Worm (Caenorhabditis elegans) whole organism, L4 larva: Measurements from ENCODE around the gene str-47.

ENCODE experiments used
- T26A8.4 ChIP-seq: fragments of 200-800 bp; sonication (Bioruptor generic); IDR thresholded peaks from 2 replicates; pipeline ENCODE4 v1.3.6; 2022; ENCODE audit warnings: missing genetic modification characterization, missing compliant biosample characterization
- Y75B8A.6 ChIP-seq: fragments of 200-800 bp; sonication (Bioruptor generic); IDR thresholded peaks from 2 replicates; pipeline ENCODE4 v1.3.6; 2022; ENCODE audit warnings: missing genetic modification reagents, missing genetic modification characterization, missing compliant biosample characterization
- aly-2 ChIP-seq: sonication (generic microtip); optimal IDR thresholded peaks from 2 replicates; lab custom pipeline; 2018; ENCODE audit warnings: missing biosample characterization, missing genetic modification characterization
- ces-1 ChIP-seq: fragments of 150-350 bp; sonication (generic microtip); optimal IDR thresholded peaks from 4 replicates; lab custom pipeline; 2014; ENCODE audit warnings: missing biosample characterization, missing genetic modification reagents, missing genetic modification characterization
- cey-2 ChIP-seq: sonication (generic microtip); optimal IDR thresholded peaks from 3 replicates; lab custom pipeline; 2017; ENCODE audit warnings: missing genetic modification characterization, mild to moderate bottlenecking, missing compliant biosample characterization, antibody characterized with exemption, borderline replicate concordance; ENCODE audit not compliant: insufficient read depth
- ctbp-1 ChIP-seq: fragments of 200-800 bp; sonication (Bioruptor generic); IDR thresholded peaks from 2 replicates; pipeline ENCODE4 v1.3.6; 2022; ENCODE audit warnings: missing genetic modification reagents, missing genetic modification characterization, missing compliant biosample characterization
- daf-19 ChIP-seq: fragments of 200-800 bp; sonication (Bioruptor generic); conservative IDR thresholded peaks from 2 replicates; pipeline ENCODE4 v1.3.6; 2022; ENCODE audit warnings: missing genetic modification characterization, missing compliant biosample characterization
- dmd-9 ChIP-seq: fragments of 200-800 bp; sonication (Bioruptor generic); IDR thresholded peaks from 2 replicates; pipeline ENCODE4 v1.3.6; 2022; ENCODE audit warnings: missing genetic modification reagents, missing genetic modification characterization, missing compliant biosample characterization
- dpl-1 ChIP-seq: fragments of 150-350 bp; optimal IDR thresholded peaks from 2 replicates; lab custom pipeline; 2014; ENCODE audit warnings: missing biosample characterization, missing genetic modification reagents, missing genetic modification characterization
- dve-1 ChIP-seq: sonication (generic microtip); optimal IDR thresholded peaks from 2 replicates; lab custom pipeline; 2017; ENCODE audit warnings: antibody characterized with exemption, mild to moderate bottlenecking, missing genetic modification characterization, missing compliant biosample characterization; ENCODE audit not compliant: insufficient read depth
- egl-27 ChIP-seq: sonication (generic microtip); optimal IDR thresholded peaks from 3 replicates; lab custom pipeline; 2017; ENCODE audit warnings: missing biosample characterization, missing genetic modification reagents, missing genetic modification characterization
- fkh-10 ChIP-seq: fragments of 150-350 bp; optimal IDR thresholded peaks from 2 replicates; lab custom pipeline; 2014; ENCODE audit warnings: missing biosample characterization, missing genetic modification reagents, missing genetic modification characterization
- lin-13 ChIP-seq: fragments of 150-350 bp; optimal IDR thresholded peaks from 2 replicates; lab custom pipeline; 2014; ENCODE audit warnings: missing biosample characterization, missing genetic modification reagents, missing genetic modification characterization
- lin-29 ChIP-seq: fragments of 200-800 bp; sonication (Bioruptor generic); IDR thresholded peaks from 2 replicates; pipeline ENCODE4 v1.3.6; 2022; ENCODE audit warnings: missing genetic modification reagents, missing genetic modification characterization, missing compliant biosample characterization
- lin-38 ChIP-seq: fragments of 200-800 bp; sonication (Bioruptor generic); IDR thresholded peaks from 2 replicates; pipeline ENCODE4 v1.3.6; 2022; ENCODE audit warnings: missing genetic modification reagents, missing genetic modification characterization, missing compliant biosample characterization
- lin-39 ChIP-seq: fragments of 150-350 bp; optimal IDR thresholded peaks from 2 replicates; lab custom pipeline; 2014; ENCODE audit warnings: missing biosample characterization, missing genetic modification reagents, missing genetic modification characterization
- lsy-2 ChIP-seq, 2 experiments: fragments of 150-350 bp in 1 of 2; sonication (generic microtip) in 1 of 2; optimal IDR thresholded peaks; 2 replicates each; lab custom pipeline; 2014 to 2017; ENCODE audit warnings: missing biosample characterization in 2 of 2, missing genetic modification characterization in 2 of 2
- mdt-29 ChIP-seq: fragments of 200-800 bp; sonication (Bioruptor generic); IDR thresholded peaks from 2 replicates; pipeline ENCODE4 v1.3.6; 2022; ENCODE audit warnings: missing genetic modification reagents, missing genetic modification characterization, missing compliant biosample characterization
- mxl-3 ChIP-seq: fragments of 200-800 bp; sonication (Bioruptor generic); optimal IDR thresholded peaks from 2 replicates; lab custom pipeline; 2018; ENCODE audit warnings: mild to moderate bottlenecking, missing genetic modification characterization, missing compliant biosample characterization
- nhr-10 ChIP-seq: fragments of 150-350 bp; optimal IDR thresholded peaks from 2 replicates; lab custom pipeline; 2014; ENCODE audit warnings: missing biosample characterization, missing genetic modification characterization
- nhr-102 ChIP-seq: sonication (generic microtip); optimal IDR thresholded peaks from 2 replicates; lab custom pipeline; 2016; ENCODE audit warnings: mild to moderate bottlenecking, missing genetic modification characterization, moderate library complexity, missing compliant biosample characterization
- nhr-237 ChIP-seq: sonication (generic microtip); optimal IDR thresholded peaks from 2 replicates; lab custom pipeline; 2017; ENCODE audit warnings: missing biosample characterization, missing genetic modification characterization
- nhr-25 ChIP-seq: sonication (generic microtip); optimal IDR thresholded peaks from 2 replicates; lab custom pipeline; 2017; ENCODE audit warnings: missing genetic modification characterization, mild to moderate bottlenecking, missing compliant biosample characterization, antibody characterized with exemption, moderate library complexity, borderline replicate concordance; ENCODE audit not compliant: insufficient read depth
- nhr-42 ChIP-seq: fragments of 200-800 bp; sonication (Bioruptor generic); IDR thresholded peaks from 2 replicates; pipeline ENCODE4 v1.3.6; 2022; ENCODE audit warnings: missing genetic modification characterization, missing compliant biosample characterization
- nhr-48 ChIP-seq: sonication (generic microtip); optimal IDR thresholded peaks from 2 replicates; lab custom pipeline; 2016; ENCODE audit warnings: mild to moderate bottlenecking, missing genetic modification characterization, missing compliant biosample characterization
- nhr-6 ChIP-seq: fragments of 150-350 bp; optimal IDR thresholded peaks from 2 replicates; lab custom pipeline; 2014; ENCODE audit warnings: missing biosample characterization, missing genetic modification characterization
- nhr-77 ChIP-seq: fragments of 150-350 bp; optimal IDR thresholded peaks from 2 replicates; lab custom pipeline; 2014; ENCODE audit warnings: missing biosample characterization, missing genetic modification characterization
- pha-4 ChIP-seq, 2 experiments: fragments of 150-350 bp in 1 of 2; fragments of 200-800 bp in 1 of 2; sonication (Bioruptor generic) in 1 of 2; IDR thresholded peaks in 1 of 2; optimal IDR thresholded peaks in 1 of 2; 2 replicates each; pipeline versions ENCODE4 v1.3.6 to Lab custom; 2014 to 2022; ENCODE audit warnings: missing genetic modification characterization in 2 of 2, missing genetic modification reagents in 2 of 2, missing biosample characterization in 1 of 2, missing compliant biosample characterization in 1 of 2
- skn-1 ChIP-seq: fragments of 150-350 bp; optimal IDR thresholded peaks from 2 replicates; lab custom pipeline; 2014; ENCODE audit warnings: missing biosample characterization, missing genetic modification characterization
- snpc-4 ChIP-seq: fragments of 150-350 bp; optimal IDR thresholded peaks from 2 replicates; lab custom pipeline; 2014; ENCODE audit warnings: missing biosample characterization, missing genetic modification characterization
- spr-1 ChIP-seq: sonication (generic microtip); optimal IDR thresholded peaks from 2 replicates; lab custom pipeline; 2016; ENCODE audit warnings: mild to moderate bottlenecking, missing genetic modification characterization, missing compliant biosample characterization
- spr-3 ChIP-seq: fragments of 200-800 bp; sonication (Bioruptor generic); optimal IDR thresholded peaks from 2 replicates; lab custom pipeline; 2018; ENCODE audit warnings: mild to moderate bottlenecking, missing genetic modification characterization, missing compliant biosample characterization
- tag-97 ChIP-seq: fragments of 200-800 bp; sonication (Bioruptor generic); IDR thresholded peaks from 2 replicates; pipeline ENCODE4 v1.3.6; 2022; ENCODE audit warnings: missing genetic modification characterization, missing compliant biosample characterization
- unc-39 ChIP-seq: sonication (generic microtip); optimal IDR thresholded peaks from 2 replicates; lab custom pipeline; 2017; ENCODE audit warnings: missing biosample characterization, missing genetic modification characterization
- unc-62 ChIP-seq, 3 experiments: fragments of 150-350 bp in 1 of 3; sonication (generic microtip); optimal IDR thresholded peaks in 2 of 3; peaks in 1 of 3; 1 replicate in 1 of 3; 2 replicates in 2 of 3; lab custom pipeline; 2014 to 2017; ENCODE audit warnings: missing biosample characterization in 3 of 3, missing genetic modification characterization in 3 of 3, missing genetic modification reagents in 3 of 3, missing genotype in 1 of 3
- vab-7 ChIP-seq: fragments of 200-800 bp; sonication (Bioruptor generic); IDR thresholded peaks from 2 replicates; pipeline ENCODE4 v1.3.6; 2022; ENCODE audit warnings: missing genetic modification reagents, missing genetic modification characterization, missing compliant biosample characterization
- zfp-3 ChIP-seq: fragments of 200-800 bp; sonication (Bioruptor generic); conservative IDR thresholded peaks from 2 replicates; pipeline ENCODE4 v1.3.6; 2022; ENCODE audit warnings: missing genetic modification reagents, missing genetic modification characterization, missing compliant biosample characterization
- ztf-7 ChIP-seq: fragments of 150-350 bp; optimal IDR thresholded peaks from 2 replicates; lab custom pipeline; 2014; ENCODE audit warnings: missing biosample characterization, missing genetic modification characterization

Gene str-47

ce11 chrV:7639787-7640186 is 5.8 kb upstream of the str-47 start, which contains the start of gene F07C4.10:
TSS of gene F07C4.10 (minus strand) at chrV:7639887.
- TF ChIP-seq nhr-10, result no peak
- TF ChIP-seq unc-39 (tag; lab: Kevin White, UChicago), result no peak
- no peak for TF ChIP-seq nhr-6 (tag; lab: Kevin White, UChicago)
- no peak for TF ChIP-seq spr-1 (tag; lab: Kevin White, UChicago)
- no peak for TF ChIP-seq snpc-4 (tag; lab: Kevin White, UChicago)
- no peak for TF ChIP-seq lin-13 (GFP tag; lab: Kevin White, UChicago)
- TF ChIP-seq zfp-3 (GFP tag; lab: Robert Waterston, UW), result no peak
- no peak for TF ChIP-seq dpl-1
- no peak for TF ChIP-seq dve-1
- no peak for TF ChIP-seq Y75B8A.6 (GFP tag; lab: Robert Waterston, UW)
- no peak for TF ChIP-seq mdt-29
- TF ChIP-seq tag-97, result no peak
- no peak for TF ChIP-seq skn-1 (tag; lab: Kevin White, UChicago)
- TF ChIP-seq nhr-237 (tag; lab: Kevin White, UChicago), result no peak
- no peak for TF ChIP-seq pha-4 (GFP tag; IDR thresholded peaks at IDR 0.05; lab: Robert Waterston, UW)
- no peak for TF ChIP-seq pha-4 (tag; optimal IDR thresholded peaks at IDR 0.05; lab: Kevin White, UChicago)
- no peak for TF ChIP-seq lin-38
- TF ChIP-seq spr-3 (GFP tag; lab: Kevin White, UChicago), result no peak

DNA sequence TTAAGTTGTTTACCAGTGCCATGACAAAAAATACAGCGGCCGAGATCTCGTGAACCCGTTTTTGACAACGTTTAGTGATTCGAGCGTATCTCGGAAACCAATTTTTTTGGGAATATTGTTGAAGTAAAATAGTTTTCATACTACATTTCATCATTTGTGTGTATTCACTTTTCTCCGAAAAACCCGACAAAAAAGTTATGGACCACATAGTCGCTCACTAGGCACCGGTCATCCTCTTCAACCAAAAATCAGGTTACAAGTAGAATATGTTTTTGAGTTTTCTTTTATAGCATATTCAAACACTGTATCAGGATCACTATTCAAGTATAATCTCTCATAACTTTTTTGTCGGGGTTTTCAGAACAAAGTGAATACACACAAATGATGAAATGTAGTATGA is 3.8 kb upstream of the str-47 start:
- TF ChIP-seq aly-2 (tag; lab: Kevin White, UChicago) (no peak), fkh-10 (GFP tag; lab: Kevin White, UChicago) (no peak), unc-62 (GFP tag; optimal IDR thresholded peaks at IDR 0.05 in 1 of 2; lab: Kevin White, UChicago) (peak in 1 of 2 experiments; percentile 92), unc-62 (tag; optimal IDR thresholded peaks at IDR 0.05; lab: Kevin White, UChicago) (no peak), ztf-7 (no peak), egl-27 (no peak)

ce11 chrV:7643416-7643815 is 2.1 kb upstream of the str-47 start, which contains the start of gene F07C4.11:
TSS of gene F07C4.11 (minus strand) at chrV:7643516.
- TF ChIP-seq nhr-102 (tag; lab: Kevin White, UChicago), result no peak
- TF ChIP-seq nhr-42, result no peak
- TF ChIP-seq nhr-10, result no peak
- no peak for TF ChIP-seq nhr-25
- no peak for TF ChIP-seq vab-7 (GFP tag; lab: Robert Waterston, UW)
- no peak for TF ChIP-seq lin-29 (GFP tag; lab: Robert Waterston, UW)
- TF ChIP-seq ces-1 (GFP tag; lab: Kevin White, UChicago), result no peak
- TF ChIP-seq zfp-3 (GFP tag; lab: Robert Waterston, UW), result no peak
- no peak for TF ChIP-seq mxl-3 (GFP tag; lab: Kevin White, UChicago)
- no peak for TF ChIP-seq cey-2 (tag; lab: Kevin White, UChicago)
- TF ChIP-seq nhr-237 (tag; lab: Kevin White, UChicago), result no peak

ce11 chrV:7647147-7647546 is 1.6 kb downstream of the str-47 start:
- TF ChIP-seq nhr-48 (tag; lab: Kevin White, UChicago), result no peak
- TF ChIP-seq lin-39 (tag; lab: Kevin White, UChicago), result no peak
- no peak for TF ChIP-seq lsy-2 (tag; optimal IDR thresholded peaks at IDR 0.05; lab: Kevin White, UChicago)
- no peak for TF ChIP-seq lin-38
- no peak for TF ChIP-seq vab-7 (GFP tag; lab: Robert Waterston, UW)
- no peak for TF ChIP-seq nhr-77 (tag; lab: Kevin White, UChicago)
- no peak for TF ChIP-seq daf-19 (GFP tag; lab: Robert Waterston, UW)
- no peak for TF ChIP-seq dmd-9 (GFP tag; lab: Robert Waterston, UW)
- no peak for TF ChIP-seq T26A8.4 (GFP tag; lab: Robert Waterston, UW)
- TF ChIP-seq dve-1, result no peak
- TF ChIP-seq ctbp-1, result no peak
